Worm (Caenorhabditis elegans) whole organism, early embryonic: ENCODE data around the gene nol-10.

Experiments used
- B0310.2 ChIP-seq: sonication (generic microtip); optimal IDR thresholded peaks from 2 replicates; lab custom pipeline; 2016; ENCODE audit warnings: mild to moderate bottlenecking, missing genetic modification characterization, missing compliant biosample characterization
- F13C5.2 ChIP-seq: sonication (generic microtip); optimal IDR thresholded peaks from 2 replicates; lab custom pipeline; 2017; ENCODE audit warnings: mild to moderate bottlenecking, missing genetic modification characterization, inconsistent platforms, missing compliant biosample characterization
- aly-1 ChIP-seq: sonication (generic microtip); optimal IDR thresholded peaks from 2 replicates; lab custom pipeline; 2016; ENCODE audit warnings: missing genetic modification characterization, missing compliant biosample characterization
- ama-1 ChIP-seq: fragments of 150-350 bp; optimal IDR thresholded peaks from 2 replicates; lab custom pipeline; 2014
- ceh-13 ChIP-seq: fragments of 200-800 bp; sonication (Bioruptor generic); optimal IDR thresholded peaks from 2 replicates; lab custom pipeline; 2018; ENCODE audit warnings: mild to moderate bottlenecking, missing genetic modification characterization, missing compliant biosample characterization
- ceh-36 ChIP-seq: sonication (generic microtip); optimal IDR thresholded peaks from 2 replicates; lab custom pipeline; 2016; ENCODE audit warnings: missing genetic modification characterization, inconsistent platforms, missing compliant biosample characterization
- ets-7 ChIP-seq: sonication (generic microtip); optimal IDR thresholded peaks from 2 replicates; lab custom pipeline; 2016; ENCODE audit warnings: missing genotype, missing genetic modification characterization, missing compliant biosample characterization
- flt-1 ChIP-seq: fragments of 200-800 bp; sonication (Bioruptor generic); IDR thresholded peaks from 2 replicates; pipeline ENCODE4 v1.3.6; 2022; ENCODE audit warnings: missing genetic modification characterization, missing compliant biosample characterization
- hmbx-1 ChIP-seq: sonication (generic microtip); optimal IDR thresholded peaks from 2 replicates; lab custom pipeline; 2016; ENCODE audit warnings: mild to moderate bottlenecking, missing genetic modification characterization, missing compliant biosample characterization
- hmg-4 ChIP-seq: fragments of 200-800 bp; sonication (Bioruptor generic); optimal IDR thresholded peaks from 2 replicates; lab custom pipeline; 2018; ENCODE audit warnings: mild to moderate bottlenecking, missing genetic modification characterization, missing compliant biosample characterization
- hnd-1 ChIP-seq: sonication (generic microtip); optimal IDR thresholded peaks from 2 replicates; lab custom pipeline; 2016; ENCODE audit warnings: missing genetic modification characterization, missing compliant biosample characterization
- pes-1 ChIP-seq: fragments of 200-800 bp; sonication (Bioruptor generic); IDR thresholded peaks from 2 replicates; pipeline ENCODE4 v1.3.6; 2022; ENCODE audit warnings: missing genetic modification reagents, missing genetic modification characterization, missing compliant biosample characterization
- scrt-1 ChIP-seq: fragments of 200-800 bp; sonication (Bioruptor generic); IDR thresholded peaks from 2 replicates; pipeline ENCODE4 v1.3.6; 2022; ENCODE audit warnings: missing genetic modification characterization, missing compliant biosample characterization
- sea-1 ChIP-seq: fragments of 200-800 bp; sonication (Bioruptor generic); conservative IDR thresholded peaks from 2 replicates; pipeline ENCODE4 v1.3.6; 2022; ENCODE audit warnings: missing genetic modification characterization, missing compliant biosample characterization
- tbx-11 ChIP-seq: fragments of 200-800 bp; sonication (Bioruptor generic); IDR thresholded peaks from 2 replicates; pipeline ENCODE4 v1.3.6; 2022; ENCODE audit warnings: missing genetic modification characterization, missing compliant biosample characterization
- tbx-37 ChIP-seq: fragments of 200-800 bp; sonication (Bioruptor generic); conservative IDR thresholded peaks from 2 replicates; pipeline ENCODE4 v1.3.6; 2022; ENCODE audit warnings: missing genetic modification reagents, missing genetic modification characterization, missing compliant biosample characterization
- tra-4 ChIP-seq: sonication (generic microtip); optimal IDR thresholded peaks from 2 replicates; lab custom pipeline; 2017; ENCODE audit warnings: missing genetic modification characterization, missing compliant biosample characterization

The nol-10 gene

DNA sequence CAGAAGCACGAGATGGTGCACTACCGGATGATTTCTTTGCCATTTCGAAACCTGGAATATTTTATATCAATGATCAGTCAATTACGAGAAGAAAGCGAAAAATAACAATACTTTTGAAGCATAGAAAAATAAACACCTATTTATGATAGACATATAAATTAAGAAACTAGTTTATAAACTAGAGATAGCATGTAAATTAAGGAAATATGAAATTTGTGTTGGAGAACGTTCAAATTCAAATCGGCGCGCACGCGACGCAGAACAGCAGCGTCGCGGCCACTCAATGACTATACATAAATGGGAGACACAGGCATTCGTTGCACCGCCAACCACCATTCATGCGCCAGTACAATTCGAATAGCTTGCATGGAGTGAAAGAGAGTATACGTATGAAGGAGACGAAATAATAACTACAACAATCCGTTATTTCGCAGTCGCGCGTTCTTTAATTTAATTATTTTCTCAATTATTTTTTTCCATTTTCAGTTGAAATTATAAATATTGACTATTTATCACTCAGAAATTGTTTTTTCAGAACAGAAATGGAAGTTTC is at the start of gene nol-10, which contains the start of gene cec-5:
TSS of gene nol-10 (plus strand) at position 536 of the 553 bp plus-strand sequence.
TSS of gene cec-5 (minus strand) at position 51 of the 553 bp plus-strand sequence.
- TF ChIP-seq tbx-11 (GFP tag; lab: Robert Waterston, UW) (no peak), aly-1 (tag; lab: Kevin White, UChicago) (no peak), tra-4 (tag; lab: Kevin White, UChicago) (no peak), tbx-37 (GFP tag; lab: Robert Waterston, UW) (no peak), pes-1 (GFP tag; lab: Robert Waterston, UW) (no peak), F13C5.2 (tag; lab: Kevin White, UChicago) (peak; percentile 72), hnd-1 (tag; lab: Kevin White, UChicago) (no peak), flt-1 (GFP tag; lab: Robert Waterston, UW) (peak; percentile 52; the same call in 1 of the 2 replicates), scrt-1 (GFP tag; lab: Robert Waterston, UW) (no peak), B0310.2 (no peak), ama-1 (lab: Kevin White, UChicago) (no peak), hmbx-1 (tag; lab: Kevin White, UChicago) (no peak), ets-7 (tag; lab: Kevin White, UChicago) (no peak)

DNA sequence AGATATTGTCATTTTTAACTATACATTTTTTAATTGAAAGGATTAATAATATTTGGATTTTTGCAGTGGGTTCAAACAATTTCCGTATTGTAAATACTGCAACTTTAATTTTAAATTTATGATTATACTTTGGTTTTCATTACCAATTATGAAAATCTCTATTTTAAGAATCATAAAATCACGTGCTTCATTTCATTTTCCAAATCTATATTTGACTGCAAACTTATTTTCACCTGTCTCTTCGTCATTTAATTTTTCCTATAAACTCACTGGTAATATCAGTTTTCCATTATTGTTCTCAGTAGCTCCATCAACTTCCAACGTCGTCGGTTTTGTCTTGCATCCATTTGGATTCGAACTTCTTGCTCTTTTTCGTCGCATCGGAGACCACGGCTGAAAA is 48.0 kb upstream of the nol-10 start, which contains the start of gene R05G6.1:
TSS of gene R05G6.1 (plus strand) at position 301 of the 400 bp plus-strand sequence.
- no peak for TF ChIP-seq hmg-4 (GFP tag; lab: Kevin White, UChicago)
- TF ChIP-seq ets-7 (tag; lab: Kevin White, UChicago), result no peak
- TF ChIP-seq pes-1 (GFP tag; lab: Robert Waterston, UW), result no peak
- no peak for TF ChIP-seq B0310.2
- no peak for TF ChIP-seq scrt-1 (GFP tag; lab: Robert Waterston, UW)
- TF ChIP-seq ama-1 (lab: Kevin White, UChicago), result no peak
- TF ChIP-seq hmbx-1 (tag; lab: Kevin White, UChicago), result no peak
- no peak for TF ChIP-seq ceh-13 (GFP tag; lab: Kevin White, UChicago)
- no peak for TF ChIP-seq tra-4 (tag; lab: Kevin White, UChicago)
- TF ChIP-seq ceh-36 (tag; lab: Kevin White, UChicago), result no peak

DNA sequence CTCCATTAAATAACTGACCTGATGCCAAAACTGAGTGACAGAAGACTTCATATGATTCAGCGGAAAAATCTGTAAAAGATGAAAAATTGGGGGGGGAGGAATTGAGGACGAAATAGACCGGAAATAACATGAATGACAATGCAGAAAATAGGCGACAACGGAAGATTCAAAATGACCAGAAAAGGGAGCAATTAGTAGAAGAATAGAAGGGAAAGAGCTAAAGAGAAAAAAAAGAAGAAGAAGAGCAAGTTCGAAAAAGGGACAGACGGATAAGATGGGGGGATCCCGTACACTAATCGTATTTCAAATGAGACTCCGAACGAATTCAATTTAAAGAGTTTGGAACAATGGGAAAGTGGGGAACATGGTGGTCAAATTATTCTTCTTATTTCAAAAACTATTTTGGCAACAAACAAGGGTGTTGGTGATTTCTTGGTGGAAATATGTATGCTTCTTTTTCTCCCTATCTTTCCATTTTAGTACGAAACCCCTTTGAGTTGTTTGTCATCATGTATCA is 37.9 kb upstream of the nol-10 start, which contains the start of gene R05G6.10:
TSS of gene R05G6.10 (minus strand) at position 51 of the 517 bp plus-strand sequence.
- TF ChIP-seq aly-1 (tag; lab: Kevin White, UChicago) (no peak), B0310.2 (no peak), sea-1 (GFP tag; lab: Robert Waterston, UW) (no peak), ceh-36 (tag; lab: Kevin White, UChicago) (no peak), hmg-4 (GFP tag; lab: Kevin White, UChicago) (no peak), hnd-1 (tag; lab: Kevin White, UChicago) (no peak), pes-1 (GFP tag; lab: Robert Waterston, UW) (no peak), tbx-11 (GFP tag; lab: Robert Waterston, UW) (no peak), ama-1 (lab: Kevin White, UChicago) (no peak), flt-1 (GFP tag; lab: Robert Waterston, UW) (no peak), tbx-37 (GFP tag; lab: Robert Waterston, UW) (no peak), ets-7 (tag; lab: Kevin White, UChicago) (no peak), scrt-1 (GFP tag; lab: Robert Waterston, UW) (no peak), hmbx-1 (tag; lab: Kevin White, UChicago) (no peak)

DNA sequence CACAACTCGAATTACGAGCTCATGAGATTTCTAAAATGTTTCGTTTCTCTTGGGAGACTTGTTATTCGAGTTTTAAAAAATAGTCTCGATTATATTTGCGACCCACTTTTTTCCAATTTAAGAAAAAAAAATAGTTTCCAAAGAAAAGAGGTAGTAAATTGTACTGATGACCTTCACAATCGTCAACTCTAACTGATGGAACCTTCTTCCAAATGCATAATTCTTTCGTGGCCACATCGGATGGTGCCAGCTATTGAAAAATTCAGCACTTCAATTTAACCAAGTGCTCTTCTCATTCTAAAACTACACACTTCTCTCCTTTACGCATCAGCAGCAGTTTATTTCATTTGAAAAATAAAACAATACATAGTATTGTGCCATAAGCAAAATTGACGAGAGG is 36.7 kb upstream of the nol-10 start:
- no peak for TF ChIP-seq flt-1 (GFP tag; lab: Robert Waterston, UW)
- TF ChIP-seq ets-7 (tag; lab: Kevin White, UChicago), result no peak
- TF ChIP-seq ama-1 (lab: Kevin White, UChicago), result no peak

DNA sequence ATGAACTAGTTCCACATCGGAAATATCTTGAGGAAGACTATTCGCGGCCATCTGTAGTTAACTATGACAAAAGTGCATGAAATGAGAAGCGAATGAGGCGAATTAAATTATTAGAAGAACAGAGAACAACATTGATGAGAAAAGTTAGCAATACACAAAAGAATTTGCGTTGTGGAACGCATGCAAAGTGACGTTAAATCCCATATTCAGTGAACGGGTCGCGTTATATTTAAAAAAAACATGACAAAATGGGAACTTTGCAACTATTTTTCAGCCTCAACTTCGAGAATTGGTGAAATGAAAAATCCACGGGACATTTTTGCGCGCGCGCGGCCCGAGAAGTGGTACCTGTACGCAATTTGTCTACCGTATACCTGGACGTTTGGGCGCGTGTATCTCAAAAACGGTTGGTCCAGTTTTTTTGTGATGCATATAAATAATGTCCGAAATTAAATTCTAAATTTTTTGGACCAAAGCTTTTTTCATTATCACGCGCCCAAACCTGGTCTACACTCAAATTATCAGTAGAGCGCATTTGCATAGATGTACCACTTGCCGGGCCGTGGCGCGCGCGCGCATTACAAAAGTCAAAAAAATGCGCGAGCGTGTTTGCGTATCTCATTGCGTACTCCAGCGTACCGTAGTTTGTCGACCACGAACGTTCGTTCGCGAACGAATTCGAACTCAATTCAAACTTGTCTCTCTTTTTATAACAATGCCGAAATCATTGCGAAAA is 32.4 kb upstream of the nol-10 start, which contains the start of the genes cdd-2 and oef-1:
TSS of gene cdd-2 (minus strand) at position 51 of the 736 bp plus-strand sequence.
TSS of gene oef-1 (plus strand) at position 575 of the 736 bp plus-strand sequence.
- TF ChIP-seq aly-1 (tag; lab: Kevin White, UChicago) (no peak), tbx-37 (GFP tag; lab: Robert Waterston, UW) (no peak), tbx-11 (GFP tag; lab: Robert Waterston, UW) (no peak)

DNA sequence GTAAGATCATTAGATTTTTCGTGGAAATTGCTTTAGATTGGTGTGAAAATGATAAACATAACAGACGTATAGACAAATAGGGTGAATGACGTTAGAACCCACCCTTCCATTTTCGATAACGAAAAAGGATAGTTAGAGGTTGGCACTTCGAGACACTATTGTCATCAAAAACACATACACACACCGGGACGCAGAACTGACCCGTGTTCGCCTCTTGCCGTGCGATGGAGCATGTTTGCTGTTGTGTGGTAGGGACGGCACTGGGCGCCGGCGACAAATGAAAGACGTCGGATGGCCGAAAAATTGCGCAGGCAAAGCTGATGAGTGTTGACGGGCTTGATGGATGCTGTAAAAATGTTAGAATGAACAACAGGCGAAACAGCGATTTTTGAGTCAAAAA is 30.6 kb upstream of the nol-10 start:
- TF ChIP-seq tbx-37 (GFP tag; lab: Robert Waterston, UW) (0 out of 2 replicates have a peak, but pooled peaks have one; percentile 27), tbx-11 (GFP tag; lab: Robert Waterston, UW) (no peak), ama-1 (lab: Kevin White, UChicago) (no peak), hnd-1 (tag; lab: Kevin White, UChicago) (no peak), ets-7 (tag; lab: Kevin White, UChicago) (no peak), sea-1 (GFP tag; lab: Robert Waterston, UW) (no peak), B0310.2 (no peak), aly-1 (tag; lab: Kevin White, UChicago) (no peak)

DNA sequence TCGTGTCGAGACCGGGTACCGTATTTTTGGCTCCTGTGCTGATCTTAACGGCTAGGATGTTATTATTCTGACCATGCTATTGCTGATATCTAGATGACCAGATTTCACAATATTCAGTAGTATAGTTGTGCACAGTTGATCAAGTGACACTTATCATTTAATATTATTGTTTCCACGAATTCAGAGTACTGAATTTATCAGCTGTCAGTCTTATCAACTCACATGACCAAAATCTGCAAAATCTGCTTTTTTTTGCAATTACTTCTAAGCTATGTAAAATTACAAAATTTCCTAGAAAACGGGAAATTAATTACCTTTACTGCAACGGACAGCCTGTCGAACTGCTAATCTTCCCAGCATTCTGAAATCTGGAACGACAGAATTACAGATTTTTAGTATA is 30.0 kb upstream of the nol-10 start, which contains the start of gene pam-1:
TSS of gene pam-1 (minus strand) at position 368 of the 400 bp plus-strand sequence.
- TF ChIP-seq B0310.2 (no peak), flt-1 (GFP tag; lab: Robert Waterston, UW) (no peak), hmg-4 (GFP tag; lab: Kevin White, UChicago) (no peak), tra-4 (tag; lab: Kevin White, UChicago) (no peak), scrt-1 (GFP tag; lab: Robert Waterston, UW) (no peak), ceh-13 (GFP tag; lab: Kevin White, UChicago) (no peak), sea-1 (GFP tag; lab: Robert Waterston, UW) (no peak), F13C5.2 (tag; lab: Kevin White, UChicago) (no peak), tbx-11 (GFP tag; lab: Robert Waterston, UW) (no peak), pes-1 (GFP tag; lab: Robert Waterston, UW) (no peak), tbx-37 (GFP tag; lab: Robert Waterston, UW) (no peak), hmbx-1 (tag; lab: Kevin White, UChicago) (no peak), aly-1 (tag; lab: Kevin White, UChicago) (no peak), hnd-1 (tag; lab: Kevin White, UChicago) (no peak), ceh-36 (tag; lab: Kevin White, UChicago) (no peak), ets-7 (tag; lab: Kevin White, UChicago) (no peak), ama-1 (lab: Kevin White, UChicago) (no peak)
